Worm (Caenorhabditis elegans) whole organism, L2 larva: Measurements from ENCODE around the gene cdr-3.

ENCODE experiments used
- C34F6.9 ChIP-seq: fragments of 150-350 bp; optimal IDR thresholded peaks from 2 replicates; lab custom pipeline; 2014; ENCODE audit warnings: missing biosample characterization, missing genetic modification characterization
- F13H6.1 ChIP-seq: sonication (generic microtip); optimal IDR thresholded peaks from 2 replicates; lab custom pipeline; 2016; ENCODE audit warnings: missing genetic modification characterization, missing compliant biosample characterization
- ZK546.5 ChIP-seq: sonication (generic microtip); optimal IDR thresholded peaks from 2 replicates; lab custom pipeline; 2017; ENCODE audit warnings: missing biosample characterization, missing genetic modification characterization
- alr-1 ChIP-seq: fragments of 150-350 bp; optimal IDR thresholded peaks from 2 replicates; lab custom pipeline; 2014; ENCODE audit warnings: missing biosample characterization, missing genetic modification characterization
- aly-2 ChIP-seq: fragments of 150-350 bp; optimal IDR thresholded peaks from 2 replicates; lab custom pipeline; 2014; ENCODE audit warnings: missing biosample characterization, missing genetic modification characterization
- blmp-1 ChIP-seq: sonication (generic microtip); optimal IDR thresholded peaks from 2 replicates; lab custom pipeline; 2017; ENCODE audit warnings: missing genetic modification characterization, mild to moderate bottlenecking, missing compliant biosample characterization, antibody characterized with exemption, moderate library complexity; ENCODE audit not compliant: insufficient read depth
- crh-2 ChIP-seq: sonication (generic microtip); optimal IDR thresholded peaks from 2 replicates; lab custom pipeline; 2017; ENCODE audit warnings: missing biosample characterization, missing genetic modification characterization
- dmd-4 ChIP-seq: sonication (generic microtip); optimal IDR thresholded peaks from 2 replicates; lab custom pipeline; 2017; ENCODE audit warnings: missing biosample characterization, missing genetic modification characterization
- egl-27 ChIP-seq: sonication (generic microtip); optimal IDR thresholded peaks from 3 replicates; lab custom pipeline; 2017; ENCODE audit warnings: missing biosample characterization, missing genetic modification reagents, missing genetic modification characterization
- fos-1 ChIP-seq: fragments of 150-350 bp; optimal IDR thresholded peaks from 2 replicates; lab custom pipeline; 2014; ENCODE audit warnings: missing biosample characterization, missing genetic modification characterization
- gmeb-1 ChIP-seq: fragments of 150-350 bp; optimal IDR thresholded peaks from 2 replicates; lab custom pipeline; 2014; ENCODE audit warnings: missing biosample characterization, missing genetic modification characterization
- lin-11 ChIP-seq: fragments of 150-350 bp; sonication (generic microtip); optimal IDR thresholded peaks from 2 replicates; lab custom pipeline; 2014; ENCODE audit warnings: missing biosample characterization, missing genetic modification characterization, inconsistent platforms, mixed read lengths
- lsy-2 ChIP-seq, 2 experiments: fragments of 150-350 bp in 1 of 2; sonication (generic microtip) in 1 of 2; optimal IDR thresholded peaks; 2 replicates each; lab custom pipeline; 2014 to 2017; ENCODE audit warnings: missing biosample characterization in 2 of 2, missing genetic modification characterization in 2 of 2
- mab-5 ChIP-seq: fragments of 150-350 bp; optimal IDR thresholded peaks from 2 replicates; lab custom pipeline; 2014; ENCODE audit warnings: missing biosample characterization, missing genetic modification characterization
- mbf-1 ChIP-seq: sonication (generic microtip); optimal IDR thresholded peaks from 2 replicates; lab custom pipeline; 2017; ENCODE audit warnings: missing biosample characterization, missing genetic modification characterization
- mdl-1 ChIP-seq, 2 experiments: fragments of 150-350 bp in 1 of 2; sonication (generic microtip) in 1 of 2; optimal IDR thresholded peaks; 2 replicates each; lab custom pipeline; 2017; ENCODE audit warnings: missing biosample characterization in 2 of 2, missing genetic modification characterization in 2 of 2
- nhr-10 ChIP-seq: sonication (generic microtip); optimal IDR thresholded peaks from 2 replicates; lab custom pipeline; 2017; ENCODE audit warnings: missing biosample characterization, missing genetic modification characterization
- nhr-11 ChIP-seq: fragments of 150-350 bp; optimal IDR thresholded peaks from 2 replicates; lab custom pipeline; 2014; ENCODE audit warnings: missing biosample characterization, missing genetic modification characterization
- nhr-12 ChIP-seq: fragments of 150-350 bp; optimal IDR thresholded peaks from 2 replicates; lab custom pipeline; 2014; ENCODE audit warnings: missing biosample characterization, missing genetic modification characterization
- nhr-129 ChIP-seq: fragments of 150-350 bp; optimal IDR thresholded peaks from 2 replicates; lab custom pipeline; 2014; ENCODE audit warnings: missing biosample characterization, missing genetic modification characterization
- nhr-21 ChIP-seq: fragments of 150-350 bp; optimal IDR thresholded peaks from 2 replicates; lab custom pipeline; 2014; ENCODE audit warnings: missing biosample characterization, missing genetic modification characterization
- nhr-23 ChIP-seq: fragments of 150-350 bp; optimal IDR thresholded peaks from 2 replicates; lab custom pipeline; 2014; ENCODE audit warnings: missing biosample characterization, missing genetic modification reagents, missing genetic modification characterization
- nhr-237 ChIP-seq: fragments of 150-350 bp; optimal IDR thresholded peaks from 2 replicates; lab custom pipeline; 2014; ENCODE audit warnings: missing biosample characterization, missing genetic modification characterization
- nhr-25 ChIP-seq: fragments of 150-350 bp; sonication (generic microtip); optimal IDR thresholded peaks from 3 replicates; lab custom pipeline; 2014; ENCODE audit warnings: missing biosample characterization, missing genetic modification characterization
- nhr-6 ChIP-seq: fragments of 150-350 bp; optimal IDR thresholded peaks from 2 replicates; lab custom pipeline; 2014; ENCODE audit warnings: missing biosample characterization, missing genetic modification characterization
- peb-1 ChIP-seq: fragments of 150-350 bp; optimal IDR thresholded peaks from 2 replicates; lab custom pipeline; 2014; ENCODE audit warnings: missing biosample characterization, missing genetic modification characterization
- sem-4 ChIP-seq: fragments of 150-350 bp; optimal IDR thresholded peaks from 2 replicates; lab custom pipeline; 2014; ENCODE audit warnings: missing biosample characterization, missing genetic modification reagents, missing genetic modification characterization
- skn-1 ChIP-seq: sonication (generic microtip); optimal IDR thresholded peaks from 2 replicates; lab custom pipeline; 2017; ENCODE audit warnings: missing biosample characterization, missing genetic modification characterization
- sma-3 ChIP-seq: sonication (generic microtip); optimal IDR thresholded peaks from 2 replicates; lab custom pipeline; 2016; ENCODE audit warnings: missing genetic modification reagents, missing genetic modification characterization, missing compliant biosample characterization
- sma-9 ChIP-seq, 2 experiments: fragments of 150-350 bp in 1 of 2; sonication (generic microtip) in 1 of 2; optimal IDR thresholded peaks; 2 replicates each; lab custom pipeline; 2014 to 2016; ENCODE audit warnings: missing genetic modification characterization in 2 of 2, mild to moderate bottlenecking in 1 of 2, missing biosample characterization in 1 of 2, missing compliant biosample characterization in 1 of 2, missing genetic modification reagents in 1 of 2, moderate library complexity in 1 of 2
- unc-39 ChIP-seq: fragments of 150-350 bp; optimal IDR thresholded peaks from 2 replicates; lab custom pipeline; 2014; ENCODE audit warnings: missing biosample characterization, missing genetic modification characterization
- ztf-1 ChIP-seq: fragments of 200-800 bp; sonication (Bioruptor generic); conservative IDR thresholded peaks from 2 replicates; pipeline ENCODE4 v1.3.6; 2022; ENCODE audit warnings: missing genetic modification characterization, missing compliant biosample characterization
- ztf-4 ChIP-seq: fragments of 150-350 bp; optimal IDR thresholded peaks from 2 replicates; lab custom pipeline; 2014; ENCODE audit warnings: missing biosample characterization, missing genetic modification characterization

The cdr-3 gene

ce11 chrV:12418292-12418691 is 1.1 kb upstream of the cdr-3 start, which contains the start of gene C54D10.3:
TSS of gene C54D10.3 (plus strand) at chrV:12418592.
- TF ChIP-seq gmeb-1 (tag; lab: Kevin White, UChicago) (no peak), peb-1 (tag; lab: Kevin White, UChicago) (no peak), mbf-1 (tag; lab: Kevin White, UChicago) (no peak), sma-9 (GFP tag; optimal IDR thresholded peaks at IDR 0.05; lab: Kevin White, UChicago) (no peak), sma-9 (tag; optimal IDR thresholded peaks at IDR 0.05; lab: Kevin White, UChicago) (no peak)

DNA sequence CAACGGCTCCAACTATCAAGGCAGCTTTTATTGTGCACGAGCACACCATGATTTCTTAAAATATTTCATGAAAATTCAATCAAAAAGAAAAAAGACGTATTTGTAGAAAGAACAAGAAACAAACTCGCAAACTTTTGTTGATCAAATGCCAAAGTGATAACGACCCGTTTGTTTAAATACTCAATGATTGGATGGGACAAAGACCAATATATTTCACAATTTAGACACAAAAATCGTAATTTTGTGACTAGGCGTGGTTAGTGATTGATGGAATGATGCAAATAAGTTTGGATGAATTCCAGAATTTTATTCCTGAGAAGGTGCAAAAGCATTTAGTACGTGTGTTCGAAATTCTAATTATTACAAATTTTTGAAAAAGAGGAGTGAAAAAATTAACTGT is 1.5 kb downstream of the cdr-3 start, which contains the start of gene cdr-2:
Gene cdr-2, minus strand, starts transcription at position 54 of the 400 bp plus-strand sequence.
- TF ChIP-seq ZK546.5 (no peak), crh-2 (tag; lab: Kevin White, UChicago) (no peak), gmeb-1 (tag; lab: Kevin White, UChicago) (no peak), dmd-4 (tag; lab: Kevin White, UChicago) (no peak), ztf-1 (GFP tag; lab: Robert Waterston, UW) (no peak), alr-1 (tag; lab: Kevin White, UChicago) (no peak), F13H6.1 (no peak), sma-9 (GFP tag; optimal IDR thresholded peaks at IDR 0.05; lab: Kevin White, UChicago) (peak; percentile 63), sma-9 (tag; optimal IDR thresholded peaks at IDR 0.05; lab: Kevin White, UChicago) (no peak), blmp-1 (tag; lab: Kevin White, UChicago) (no peak), unc-39 (tag; lab: Kevin White, UChicago) (no peak), nhr-237 (tag; lab: Kevin White, UChicago) (no peak), nhr-12 (no peak), aly-2 (tag; lab: Kevin White, UChicago) (no peak), fos-1 (tag; lab: Kevin White, UChicago) (peak; percentile 81), egl-27 (tag; lab: Kevin White, UChicago) (no peak), nhr-10 (no peak)

ce11 chrV:12414362-12414761 is 2.8 kb downstream of the cdr-3 start:
- TF ChIP-seq fos-1 (tag; lab: Kevin White, UChicago) = peak; percentile 59
- TF ChIP-seq skn-1 (tag; lab: Kevin White, UChicago) = peak; percentile 81
- no peak for TF ChIP-seq sma-3 (GFP tag; lab: Kevin White, UChicago)

DNA sequence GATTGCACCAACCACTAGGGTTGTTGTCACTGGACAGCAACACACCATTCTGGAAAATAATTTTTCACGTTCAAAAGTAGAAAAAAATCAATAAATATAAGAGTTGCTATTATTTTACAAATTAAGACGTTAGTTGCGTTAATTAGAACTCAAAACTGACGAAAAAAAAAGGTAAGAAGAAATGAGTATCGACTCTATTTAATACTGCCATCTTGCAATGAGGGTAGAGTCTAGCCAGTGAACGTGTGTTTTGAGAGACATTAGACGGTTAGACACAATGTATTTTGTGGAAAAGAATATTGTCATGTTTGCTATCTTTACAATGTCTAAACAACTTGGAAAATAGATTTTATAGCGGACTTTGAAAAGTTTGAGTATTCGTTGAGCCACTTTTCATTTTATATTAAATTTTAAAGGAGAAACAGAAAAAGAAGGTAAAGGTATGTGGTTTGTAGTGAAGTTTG is 3.5 kb downstream of the cdr-3 start, which contains the start of gene cdr-6:
Gene cdr-6, minus strand, starts transcription at position 51 of the 464 bp plus-strand sequence.
- no peak for TF ChIP-seq blmp-1 (tag; lab: Kevin White, UChicago)
- peak; percentile 18 for TF ChIP-seq F13H6.1
- TF ChIP-seq nhr-6 (tag; lab: Kevin White, UChicago) = no peak
- TF ChIP-seq alr-1 (tag; lab: Kevin White, UChicago) = no peak
- TF ChIP-seq dmd-4 (tag; lab: Kevin White, UChicago) = no peak
- TF ChIP-seq ZK546.5 = no peak
- TF ChIP-seq lsy-2 (tag; optimal IDR thresholded peaks at IDR 0.05; lab: Kevin White, UChicago) = peak in 1 of 2 experiments; percentile 3
- TF ChIP-seq C34F6.9 (tag; lab: Kevin White, UChicago) = peak; percentile 32
- TF ChIP-seq sma-9 (GFP tag; optimal IDR thresholded peaks at IDR 0.05; lab: Kevin White, UChicago) = peak; percentile 65
- no peak for TF ChIP-seq sma-9 (tag; optimal IDR thresholded peaks at IDR 0.05; lab: Kevin White, UChicago)
- no peak for TF ChIP-seq nhr-129 (tag; lab: Kevin White, UChicago)
- no peak for TF ChIP-seq mdl-1 (tag; optimal IDR thresholded peaks at IDR 0.05; lab: Kevin White, UChicago)
- no peak for TF ChIP-seq sem-4 (tag; lab: Kevin White, UChicago)
- no peak for TF ChIP-seq egl-27 (tag; lab: Kevin White, UChicago)
- TF ChIP-seq fos-1 (tag; lab: Kevin White, UChicago) = peak; percentile 30
- TF ChIP-seq nhr-237 (tag; lab: Kevin White, UChicago) = no peak
- TF ChIP-seq nhr-25 (tag; lab: Kevin White, UChicago) = no peak
- TF ChIP-seq nhr-21 = no peak
- no peak for TF ChIP-seq nhr-23
- no peak for TF ChIP-seq mab-5 (tag; lab: Kevin White, UChicago)
- TF ChIP-seq lin-11 (tag; lab: Kevin White, UChicago) = no peak
- no peak for TF ChIP-seq aly-2 (tag; lab: Kevin White, UChicago)
- TF ChIP-seq ztf-4 (tag; lab: Kevin White, UChicago) = no peak
- no peak for TF ChIP-seq gmeb-1 (tag; lab: Kevin White, UChicago)
- no peak for TF ChIP-seq nhr-11
